Fruit fly (Drosophila melanogaster) whole organism, wandering third instar larva: ENCODE data around the gene Task6.

Experiments
- Abd-B ChIP-seq: fragments of >200 bp; optimal IDR thresholded peaks from 2 replicates; lab custom pipeline; 2017; ENCODE audit warnings: missing biosample characterization, missing genetic modification characterization
- CG32264 ChIP-seq: fragments of 200-800 bp; sonication (Bioruptor generic); optimal IDR thresholded peaks from 2 replicates; lab custom pipeline; 2016; ENCODE audit warnings: missing biosample characterization, missing genetic modification characterization
- CG9705 ChIP-seq: fragments of 200-800 bp; sonication (Bioruptor generic); optimal IDR thresholded peaks from 2 replicates; lab custom pipeline; 2018; ENCODE audit warnings: missing biosample characterization, mild to moderate bottlenecking, missing genetic modification characterization
- CrebA ChIP-seq: fragments of 200-800 bp; sonication (Bioruptor generic); optimal IDR thresholded peaks from 2 replicates; lab custom pipeline; 2016; ENCODE audit warnings: missing biosample characterization, mild to moderate bottlenecking, missing genetic modification characterization, borderline replicate concordance
- Dfd ChIP-seq: fragments of >200 bp; optimal IDR thresholded peaks from 2 replicates; lab custom pipeline; 2017; ENCODE audit warnings: missing biosample characterization, missing genetic modification characterization
- Dif ChIP-seq: fragments of 200-275, 200-300 bp; sonication (Bioruptor generic); optimal IDR thresholded peaks from 2 replicates; lab custom pipeline; 2018; ENCODE audit warnings: missing biosample characterization, missing genetic modification characterization; ENCODE audit not compliant: partially characterized antibody
- GATAd ChIP-seq: sonication (Bioruptor generic); optimal IDR thresholded peaks from 2 replicates; lab custom pipeline; 2016; ENCODE audit warnings: missing biosample characterization, missing genetic modification characterization
- HLH106 ChIP-seq: fragments of 200-800 bp; optimal IDR thresholded peaks from 3 replicates; lab custom pipeline; 2019; ENCODE audit warnings: missing biosample characterization, mild to moderate bottlenecking, missing genetic modification characterization, moderate library complexity
- Hnf4 ChIP-seq: fragments of 200-800 bp; sonication (Bioruptor generic); optimal IDR thresholded peaks from 2 replicates; lab custom pipeline; 2016; ENCODE audit warnings: missing biosample characterization, mild to moderate bottlenecking, missing genetic modification characterization
- Hr78 ChIP-seq: fragments of >200 bp; optimal IDR thresholded peaks from 2 replicates; lab custom pipeline; 2017; ENCODE audit warnings: missing biosample characterization, missing genetic modification characterization
- Hr83 ChIP-seq: fragments of 200-300 bp; sonication (Bioruptor generic); optimal IDR thresholded peaks from 2 replicates; lab custom pipeline; 2016; ENCODE audit warnings: missing biosample characterization, mild to moderate bottlenecking, missing genetic modification characterization, moderate library complexity; ENCODE audit not compliant: poor library complexity, severe bottlenecking
- Jra ChIP-seq: sonication (Bioruptor generic); optimal IDR thresholded peaks from 2 replicates; lab custom pipeline; 2016; ENCODE audit warnings: missing biosample characterization, missing genetic modification characterization
- Mio ChIP-seq: sonication (Bioruptor generic); optimal IDR thresholded peaks from 2 replicates; lab custom pipeline; 2016; ENCODE audit warnings: missing biosample characterization, missing genetic modification characterization
- Myc ChIP-seq: fragments of >200 bp; optimal IDR thresholded peaks from 2 replicates; lab custom pipeline; 2017
- N ChIP-seq: fragments of >200 bp; optimal IDR thresholded peaks from 2 replicates; lab custom pipeline; 2018; ENCODE audit warnings: missing biosample characterization, missing external identifiers, missing genetic modification characterization
- OdsH ChIP-seq: fragments of 200-800 bp; sonication (Bioruptor generic); optimal IDR thresholded peaks from 2 replicates; lab custom pipeline; 2016; ENCODE audit warnings: missing biosample characterization, mild to moderate bottlenecking, missing genetic modification characterization
- Rel ChIP-seq, 2 experiments: fragments of 200-800 bp; sonication (Bioruptor generic) in 1 of 2; optimal IDR thresholded peaks; 2 replicates in 1 of 2; 3 replicates in 1 of 2; lab custom pipeline; 2016 to 2019; ENCODE audit warnings: mild to moderate bottlenecking in 2 of 2, missing biosample characterization in 2 of 2, missing genetic modification characterization in 2 of 2, moderate library complexity in 1 of 2
- Sp1 ChIP-seq: fragments of 200-800 bp; sonication (Bioruptor generic); optimal IDR thresholded peaks from 3 replicates; lab custom pipeline; 2019; ENCODE audit warnings: missing biosample characterization, mild to moderate bottlenecking, missing genetic modification characterization, moderate library complexity
- Vsx2 ChIP-seq: fragments of 200-300, 225-300 bp; sonication (Bioruptor generic); optimal IDR thresholded peaks from 2 replicates; lab custom pipeline; 2018; ENCODE audit warnings: missing biosample characterization, missing genetic modification characterization; ENCODE audit not compliant: partially characterized antibody
- br ChIP-seq: fragments of 200-800 bp; sonication (Bioruptor generic); optimal IDR thresholded peaks from 2 replicates; lab custom pipeline; 2016; ENCODE audit warnings: missing biosample characterization, missing genetic modification characterization
- brk ChIP-seq: fragments of 200-800 bp; sonication (Bioruptor generic); optimal IDR thresholded peaks from 2 replicates; lab custom pipeline; 2016; ENCODE audit warnings: missing biosample characterization, mild to moderate bottlenecking, missing genetic modification characterization
- dl ChIP-seq, 2 experiments: fragments of 175-275, 200-275 bp in 1 of 2; fragments of 200-275 bp in 1 of 2; sonication (Bioruptor generic); optimal IDR thresholded peaks; lab custom pipeline; 2018; ENCODE audit warnings: mild to moderate bottlenecking in 2 of 2, missing biosample characterization in 2 of 2, missing genetic modification characterization in 2 of 2, moderate library complexity in 2 of 2; ENCODE audit not compliant: partially characterized antibody in 2 of 2, insufficient read depth in 1 of 2
- dmrt93B ChIP-seq: fragments of 200-800 bp; sonication (Bioruptor generic); optimal IDR thresholded peaks from 2 replicates; lab custom pipeline; 2018; ENCODE audit warnings: missing biosample characterization, mild to moderate bottlenecking, missing genetic modification characterization
- dsf ChIP-seq: sonication (Bioruptor generic); optimal IDR thresholded peaks from 2 replicates; lab custom pipeline; 2016; ENCODE audit warnings: missing biosample characterization, missing genetic modification characterization, borderline replicate concordance
- ey ChIP-seq: fragments of 200-800 bp; sonication (Bioruptor generic); optimal IDR thresholded peaks from 2 replicates; lab custom pipeline; 2016; ENCODE audit warnings: missing biosample characterization, missing genetic modification characterization
- foxo ChIP-seq, 2 experiments: fragments of 200-800 bp; sonication (Bioruptor generic); optimal IDR thresholded peaks; 2 replicates in 1 of 2; 3 replicates in 1 of 2; lab custom pipeline; 2016 to 2017; ENCODE audit warnings: missing biosample characterization in 2 of 2, missing genetic modification characterization in 2 of 2
- fru ChIP-seq: fragments of 200-800 bp; sonication (Bioruptor generic); optimal IDR thresholded peaks from 3 replicates; lab custom pipeline; 2016; ENCODE audit warnings: missing biosample characterization, mild to moderate bottlenecking, missing genetic modification characterization
- h ChIP-seq: fragments of 200-800 bp; sonication (Bioruptor generic); optimal IDR thresholded peaks from 3 replicates; lab custom pipeline; 2016; ENCODE audit warnings: missing biosample characterization, mild to moderate bottlenecking, missing genetic modification characterization
- jim ChIP-seq: fragments of 175-275, 200-325 bp; sonication (Bioruptor generic); optimal IDR thresholded peaks from 2 replicates; lab custom pipeline; 2016; ENCODE audit warnings: missing biosample characterization, mild to moderate bottlenecking, missing genetic modification characterization
- lola ChIP-seq: fragments of >200 bp; optimal IDR thresholded peaks from 2 replicates; lab custom pipeline; 2017; ENCODE audit warnings: missing biosample characterization, missing genetic modification characterization
- pan ChIP-seq: fragments of >200 bp; optimal IDR thresholded peaks from 2 replicates; lab custom pipeline; 2017
- psq ChIP-seq: fragments of 200-800 bp; sonication (Bioruptor generic); optimal IDR thresholded peaks from 3 replicates; lab custom pipeline; 2017; ENCODE audit warnings: missing biosample characterization, mild to moderate bottlenecking, missing genetic modification characterization, moderate library complexity
- rgr ChIP-seq: fragments of 200-800 bp; sonication (Bioruptor generic); optimal IDR thresholded peaks from 3 replicates; lab custom pipeline; 2016; ENCODE audit warnings: missing biosample characterization, mild to moderate bottlenecking, missing genetic modification characterization
- sage ChIP-seq: fragments of 200-800 bp; sonication (Bioruptor generic); optimal IDR thresholded peaks from 2 replicates; lab custom pipeline; 2016; ENCODE audit warnings: missing biosample characterization, mild to moderate bottlenecking, missing genetic modification characterization
- sv ChIP-seq: fragments of 200-800 bp; sonication (Bioruptor generic); optimal IDR thresholded peaks from 3 replicates; lab custom pipeline; 2016; ENCODE audit warnings: missing biosample characterization, missing genetic modification characterization
- tai ChIP-seq: sonication (Bioruptor generic); optimal IDR thresholded peaks from 2 replicates; lab custom pipeline; 2016; ENCODE audit warnings: missing biosample characterization, missing genetic modification characterization
- usp ChIP-seq: fragments of >200 bp; optimal IDR thresholded peaks from 2 replicates; lab custom pipeline; 2017; ENCODE audit warnings: missing biosample characterization, missing genetic modification characterization
- woc ChIP-seq: sonication (Bioruptor generic); optimal IDR thresholded peaks from 2 replicates; lab custom pipeline; 2016; ENCODE audit warnings: missing biosample characterization, mild to moderate bottlenecking, missing genetic modification characterization

The Task6 gene

dm6 chr3R:13682994-13683623 lies 8.8 kb upstream of the Task6 start:
- no peak for TF ChIP-seq pan
- no peak for TF ChIP-seq brk (GFP tag; lab: Kevin White, UChicago)
- no peak for TF ChIP-seq CrebA (GFP tag; lab: Kevin White, UChicago)
- TF ChIP-seq Hr78 (GFP tag; lab: Kevin White, UChicago), result no peak
- no peak for TF ChIP-seq Abd-B (GFP tag; lab: Kevin White, UChicago)
- no peak for TF ChIP-seq Hnf4 (GFP tag; lab: Kevin White, UChicago)
- TF ChIP-seq sv, result no peak
- no peak for TF ChIP-seq Dfd (GFP tag; lab: Kevin White, UChicago)
- no peak for TF ChIP-seq Vsx2 (GFP tag; lab: Kevin White, UChicago)
- no peak for TF ChIP-seq foxo (GFP tag; optimal IDR thresholded peaks at IDR 0.05; lab: Kevin White, UChicago)
- TF ChIP-seq usp (GFP tag; lab: Kevin White, UChicago), result no peak
- TF ChIP-seq Rel (GFP tag; optimal IDR thresholded peaks at IDR 0.05; lab: Kevin White, UChicago), result no peak
- TF ChIP-seq Rel (tag; optimal IDR thresholded peaks at IDR 0.05; lab: Kevin White, UChicago), result no peak
- no peak for TF ChIP-seq CG9705 (GFP tag; lab: Kevin White, UChicago)
- TF ChIP-seq jim (GFP tag; lab: Kevin White, UChicago), result no peak
- no peak for TF ChIP-seq dl (GFP tag; optimal IDR thresholded peaks at IDR 0.05; lab: Kevin White, UChicago; ENCODE audit: insufficient read depth in 1 of 2, partially characterized antibody in 2 of 2)
- TF ChIP-seq OdsH (GFP tag; lab: Kevin White, UChicago), result no peak

dm6 chr3R:13676137-13677086 lies 2.1 kb upstream of the Task6 start, which contains the start of the genes Lkb1 and CG9588:
TSS of gene Lkb1 (plus strand) at chr3R:13676549.
TSS of gene CG9588 (minus strand) at chr3R:13676681.
- TF ChIP-seq h (peak; percentile 56), CrebA (GFP tag; lab: Kevin White, UChicago) (no peak), Dif (GFP tag; lab: Kevin White, UChicago) (no peak), Sp1 (peak; percentile 13), sv (peak; percentile 39), dmrt93B (GFP tag; lab: Kevin White, UChicago) (no peak), pan (no peak), sage (GFP tag; lab: Kevin White, UChicago) (no peak), ey (GFP tag; lab: Kevin White, UChicago) (peak; percentile 77), br (GFP tag; lab: Kevin White, UChicago) (peak; percentile 66), Abd-B (GFP tag; lab: Kevin White, UChicago) (no peak), lola (no peak), Jra (GFP tag; lab: Kevin White, UChicago) (no peak), GATAd (GFP tag; lab: Kevin White, UChicago) (no peak), brk (GFP tag; lab: Kevin White, UChicago) (no peak), CG9705 (GFP tag; lab: Kevin White, UChicago) (no peak), fru (peak; percentile 69), Myc (lab: Kevin White, UChicago) (no peak), psq (GFP tag; lab: Kevin White, UChicago) (peak; percentile 56), foxo (GFP tag; optimal IDR thresholded peaks at IDR 0.05; lab: Kevin White, UChicago) (peak in 1 of 2 experiments; percentile 80), Mio (GFP tag; lab: Kevin White, UChicago) (no peak), Rel (GFP tag; optimal IDR thresholded peaks at IDR 0.05; lab: Kevin White, UChicago) (no peak), Rel (tag; optimal IDR thresholded peaks at IDR 0.05; lab: Kevin White, UChicago) (peak; percentile 79), Vsx2 (GFP tag; lab: Kevin White, UChicago) (no peak), Hr78 (GFP tag; lab: Kevin White, UChicago) (no peak), woc (GFP tag; lab: Kevin White, UChicago) (no peak), Hr83 (GFP tag; lab: Kevin White, UChicago) (peak; percentile 53), dsf (GFP tag; lab: Kevin White, UChicago) (no peak), CG32264 (GFP tag; lab: Kevin White, UChicago) (no peak), Dfd (GFP tag; lab: Kevin White, UChicago) (no peak), Hnf4 (GFP tag; lab: Kevin White, UChicago) (no peak), OdsH (GFP tag; lab: Kevin White, UChicago) (peak; percentile 66), dl (GFP tag; optimal IDR thresholded peaks at IDR 0.05; lab: Kevin White, UChicago; ENCODE audit: insufficient read depth in 1 of 2, partially characterized antibody in 2 of 2) (no peak), jim (GFP tag; lab: Kevin White, UChicago) (peak; percentile 51), rgr (peak; percentile 62), HLH106 (tag; lab: Kevin White, UChicago) (peak; percentile 27), usp (GFP tag; lab: Kevin White, UChicago) (no peak), N (no peak), tai (no peak)
- TF ChIP-seq, all 38 proteins: peak for 14
